Worm (Caenorhabditis elegans) whole organism, young adult: Measurements from ENCODE around the gene dpy-26.

ENCODE experiments used
- B0035.1 ChIP-seq: sonication (generic microtip); optimal IDR thresholded peaks from 2 replicates; lab custom pipeline; 2016; ENCODE audit warnings: missing genetic modification characterization, mild to moderate bottlenecking, missing compliant biosample characterization, missing genotype, missing genetic modification reagents
- F37B4.10 ChIP-seq: fragments of 200-800 bp; sonication (Bioruptor generic); IDR thresholded peaks from 2 replicates; pipeline ENCODE4 v1.3.6; 2022; ENCODE audit warnings: missing genetic modification characterization, missing compliant biosample characterization
- ama-1 ChIP-seq, 3 experiments: fragments of 150-350 bp in 1 of 3; sonication (generic microtip) in 2 of 3; optimal IDR thresholded peaks; 2 replicates each; lab custom pipeline; 2014 to 2018; ENCODE audit warnings: missing biosample characterization in 2 of 3, missing genetic modification characterization in 2 of 3, missing genetic modification reagents in 2 of 3
- aptf-3 ChIP-seq: fragments of 200-800 bp; sonication (Bioruptor generic); IDR thresholded peaks from 2 replicates; pipeline ENCODE4 v1.3.6; 2022; ENCODE audit warnings: missing genetic modification characterization, missing compliant biosample characterization
- atf-7 ChIP-seq: sonication (generic microtip); optimal IDR thresholded peaks from 2 replicates; lab custom pipeline; 2017; ENCODE audit warnings: mild to moderate bottlenecking, missing genetic modification characterization, missing compliant biosample characterization
- attf-3 ChIP-seq: fragments of 200-800 bp; sonication (Bioruptor generic); conservative IDR thresholded peaks from 2 replicates; pipeline ENCODE4 v1.3.6; 2022; ENCODE audit warnings: missing genetic modification reagents, missing genetic modification characterization, missing compliant biosample characterization
- cebp-2 ChIP-seq: fragments of 200-800 bp; sonication (Bioruptor generic); IDR thresholded peaks from 2 replicates; pipeline ENCODE4 v1.3.6; 2022; ENCODE audit warnings: missing genetic modification characterization, missing compliant biosample characterization
- ceh-40 ChIP-seq: fragments of 200-800 bp; sonication (Bioruptor generic); IDR thresholded peaks from 2 replicates; pipeline ENCODE4 v1.3.6; 2022; ENCODE audit warnings: missing genetic modification characterization, missing compliant biosample characterization
- dox-1 ChIP-seq: fragments of 200-800 bp; sonication (Bioruptor generic); IDR thresholded peaks from 2 replicates; pipeline ENCODE4 v1.3.6; 2022; ENCODE audit warnings: missing genetic modification reagents, missing genetic modification characterization, missing compliant biosample characterization
- dpl-1 ChIP-seq: fragments of 150-350 bp; optimal IDR thresholded peaks from 2 replicates; lab custom pipeline; 2014; ENCODE audit warnings: missing biosample characterization, missing genetic modification reagents, missing genetic modification characterization
- efl-1 ChIP-seq: fragments of 150-350 bp; optimal IDR thresholded peaks from 2 replicates; lab custom pipeline; 2014; ENCODE audit warnings: missing biosample characterization, missing genetic modification reagents, missing genetic modification characterization
- egl-18 ChIP-seq: fragments of 200-800 bp; sonication (Bioruptor generic); IDR thresholded peaks from 2 replicates; pipeline ENCODE4 v1.3.6; 2022; ENCODE audit warnings: missing genetic modification reagents, missing genetic modification characterization, missing compliant biosample characterization
- lin-40 ChIP-seq: sonication (generic microtip); optimal IDR thresholded peaks from 2 replicates; lab custom pipeline; 2016; ENCODE audit warnings: missing genetic modification characterization, mild to moderate bottlenecking, missing compliant biosample characterization, missing genotype, missing genetic modification reagents
- lin-54 ChIP-seq: fragments of 200-800 bp; sonication (Bioruptor generic); optimal IDR thresholded peaks from 2 replicates; lab custom pipeline; 2018; ENCODE audit warnings: mild to moderate bottlenecking, missing genetic modification characterization, missing compliant biosample characterization
- madf-3 ChIP-seq: fragments of 200-800 bp; sonication (Bioruptor generic); IDR thresholded peaks from 2 replicates; pipeline ENCODE4 v1.3.6; 2022; ENCODE audit warnings: missing genetic modification reagents, missing genetic modification characterization, missing compliant biosample characterization
- mxl-1 ChIP-seq: sonication (generic microtip); optimal IDR thresholded peaks from 2 replicates; lab custom pipeline; 2016; ENCODE audit warnings: missing genetic modification characterization, missing compliant biosample characterization
- nfyb-1 ChIP-seq: fragments of 200-800 bp; sonication (Bioruptor generic); IDR thresholded peaks from 2 replicates; pipeline ENCODE4 v1.3.6; 2022; ENCODE audit warnings: missing genetic modification reagents, missing genetic modification characterization, missing compliant biosample characterization
- nhr-80 ChIP-seq: sonication (generic microtip); optimal IDR thresholded peaks from 2 replicates; lab custom pipeline; 2016; ENCODE audit warnings: missing genetic modification characterization, missing compliant biosample characterization
- pbrm-1 ChIP-seq: fragments of 200-800 bp; sonication (Bioruptor generic); IDR thresholded peaks from 2 replicates; pipeline ENCODE4 v1.3.6; 2022; ENCODE audit warnings: missing genetic modification reagents, missing genetic modification characterization, missing compliant biosample characterization
- rcor-1 ChIP-seq: fragments of 200-800 bp; sonication (Bioruptor generic); IDR thresholded peaks from 2 replicates; pipeline ENCODE4 v1.3.6; 2022; ENCODE audit warnings: missing genetic modification reagents, missing genetic modification characterization, missing compliant biosample characterization
- sdz-38 ChIP-seq: sonication (generic microtip); optimal IDR thresholded peaks from 2 replicates; lab custom pipeline; 2016; ENCODE audit warnings: missing genotype, missing genetic modification characterization, missing compliant biosample characterization
- unc-62 ChIP-seq: fragments of 150-350 bp; optimal IDR thresholded peaks from 2 replicates; lab custom pipeline; 2014; ENCODE audit warnings: missing biosample characterization, missing genetic modification reagents, missing genetic modification characterization
- xnd-1 ChIP-seq: sonication (generic microtip); optimal IDR thresholded peaks from 2 replicates; lab custom pipeline; 2016; ENCODE audit warnings: missing genotype, missing genetic modification reagents, missing genetic modification characterization, missing compliant biosample characterization
- ztf-3 ChIP-seq: fragments of 200-800 bp; sonication (Bioruptor generic); optimal IDR thresholded peaks from 2 replicates; lab custom pipeline; 2018; ENCODE audit warnings: mild to moderate bottlenecking, missing genetic modification characterization, missing compliant biosample characterization

dpy-26 gene

DNA sequence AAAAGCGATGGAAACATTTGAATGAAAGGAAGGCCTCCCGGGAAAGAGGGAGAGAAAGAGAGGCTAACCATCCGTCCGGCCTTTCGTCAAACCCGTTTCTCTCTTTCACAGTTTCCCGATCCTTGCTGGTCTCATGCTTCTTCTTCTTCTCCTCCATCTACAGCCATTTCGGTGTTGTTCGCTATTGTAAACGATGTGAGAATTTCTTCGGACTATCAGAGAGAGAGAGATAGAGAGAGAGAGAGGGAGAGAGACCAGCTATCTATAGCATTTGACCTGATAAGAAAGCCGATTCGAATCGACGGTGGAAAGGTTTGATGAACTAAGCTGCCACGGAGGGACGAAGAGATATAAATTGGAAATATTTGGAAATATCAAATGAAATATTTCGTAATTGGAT is 47.7 kb downstream of the dpy-26 start (continued):
- TF ChIP-seq pbrm-1 (GFP tag; lab: Robert Waterston, UW) = no peak
- no peak for TF ChIP-seq xnd-1 (tag; lab: Kevin White, UChicago)
- TF ChIP-seq ceh-40 (GFP tag; lab: Robert Waterston, UW) = no peak
- no peak for TF ChIP-seq rcor-1 (GFP tag; lab: Robert Waterston, UW)

DNA sequence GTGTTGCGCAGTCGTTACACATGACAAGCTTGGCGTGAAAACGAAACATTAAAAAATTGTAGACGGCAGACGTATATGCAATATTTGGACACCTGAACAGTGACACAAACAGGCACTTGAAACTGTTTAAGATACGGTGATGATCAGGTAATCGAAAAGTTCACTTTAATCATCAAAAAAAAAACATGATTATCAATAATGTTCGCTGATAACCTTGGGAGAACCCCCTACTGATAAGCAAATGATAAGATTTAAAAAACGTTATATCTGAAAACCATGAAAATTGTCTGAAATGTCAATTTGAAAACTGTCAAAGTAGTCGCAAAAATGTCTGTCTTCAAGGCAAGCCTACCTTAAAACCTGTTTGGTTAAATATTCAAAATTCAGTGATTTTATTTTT is 51.2 kb downstream of the dpy-26 start:
- TF ChIP-seq nhr-80 (tag; lab: Kevin White, UChicago) (peak; percentile 93), unc-62 (GFP tag; lab: Kevin White, UChicago) (peak; percentile 69), lin-54 (GFP tag; lab: Kevin White, UChicago) (peak; percentile 10), madf-3 (GFP tag; lab: Robert Waterston, UW) (no peak), lin-40 (tag; lab: Kevin White, UChicago) (peak; percentile 19), dox-1 (GFP tag; lab: Robert Waterston, UW) (peak; percentile 47; the same call in 1 of the 2 replicates), atf-7 (tag; lab: Kevin White, UChicago) (peak; percentile 19), efl-1 (no peak), F37B4.10 (GFP tag; lab: Robert Waterston, UW) (no peak)

DNA sequence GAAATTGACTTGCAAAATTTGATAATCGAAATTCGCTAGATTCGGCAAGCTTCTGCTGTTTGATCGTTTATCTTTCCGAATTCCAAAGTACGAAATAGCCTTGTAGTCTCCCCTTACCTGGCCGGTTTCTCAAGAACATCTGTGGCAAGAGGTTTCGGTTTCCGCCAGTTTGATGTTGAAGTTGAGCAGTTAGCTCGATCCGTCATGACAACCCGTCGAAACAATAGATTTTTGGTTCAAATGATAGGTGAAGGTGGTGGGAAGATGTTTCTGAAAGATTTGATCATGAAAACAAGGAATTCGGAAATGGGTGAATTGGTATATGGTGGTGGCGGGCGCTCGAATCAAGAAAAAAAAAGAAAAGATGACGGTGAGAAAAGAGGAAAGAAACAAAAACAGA is 52.7 kb downstream of the dpy-26 start, which contains the start of gene acs-20:
acs-20 (minus strand) TSS at position 270 of the 400 bp plus-strand sequence.
- TF ChIP-seq sdz-38 (tag; lab: Kevin White, UChicago) (no peak), xnd-1 (tag; lab: Kevin White, UChicago) (no peak), B0035.1 (tag; lab: Kevin White, UChicago) (no peak), mxl-1 (tag; lab: Kevin White, UChicago) (no peak), attf-3 (GFP tag; lab: Robert Waterston, UW) (no peak), nfyb-1 (GFP tag; lab: Robert Waterston, UW) (no peak), ztf-3 (GFP tag; lab: Kevin White, UChicago) (no peak), ceh-40 (GFP tag; lab: Robert Waterston, UW) (no peak), aptf-3 (GFP tag; lab: Robert Waterston, UW) (no peak), ama-1 (optimal IDR thresholded peaks at IDR 0.05; lab: Kevin White, UChicago) (no peak), ama-1 (GFP tag; optimal IDR thresholded peaks at IDR 0.05; lab: Kevin White, UChicago) (no peak), egl-18 (GFP tag; lab: Robert Waterston, UW) (no peak)
- TF ChIP-seq, all 124 proteins: peak for 0

DNA sequence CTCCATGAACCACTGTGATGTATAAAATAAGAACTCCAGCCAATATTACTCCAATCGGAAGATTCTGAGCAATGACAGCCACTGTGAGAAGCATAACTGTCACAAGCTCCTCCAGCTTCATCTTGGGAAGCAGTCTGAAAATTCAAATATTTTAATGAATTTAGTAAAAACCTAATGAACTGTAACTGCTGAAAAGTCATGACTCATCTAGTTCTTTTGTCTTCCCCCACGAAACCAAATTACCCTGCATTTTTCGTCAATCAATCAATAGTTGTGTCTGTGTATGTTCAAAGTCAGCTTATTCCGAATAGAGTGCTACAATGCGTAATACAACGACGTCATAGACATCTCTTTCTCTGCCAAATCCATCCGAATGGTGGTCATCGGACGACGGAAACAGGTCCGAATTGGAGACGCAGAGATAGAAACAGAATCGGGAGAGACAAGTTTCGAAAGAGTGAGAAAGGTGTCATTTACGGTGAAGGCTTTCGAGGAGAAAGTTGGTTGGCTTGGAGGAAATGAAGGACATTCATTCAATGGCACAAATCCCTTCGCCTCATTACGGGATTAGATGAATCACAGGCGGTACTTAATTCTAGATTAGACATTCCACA is 54.4 kb downstream of the dpy-26 start:
- 0 out of 2 replicates have a peak, but pooled peaks have one; percentile 41 for TF ChIP-seq cebp-2 (GFP tag; lab: Robert Waterston, UW)
- TF ChIP-seq dpl-1 (GFP tag; lab: Kevin White, UChicago) = no peak
